Fruit fly (Drosophila melanogaster) Kc167 (cell line): ENCODE measurements around the gene ScpX.

Experiments used
- Myc ChIP-seq: fragments of >200 bp; optimal IDR thresholded peaks from 2 replicates; lab custom pipeline; 2017; ENCODE audit warnings: missing external identifiers
- Sin3A ChIP-seq: fragments of >200 bp; optimal IDR thresholded peaks from 2 replicates; lab custom pipeline; 2018; ENCODE audit warnings: missing external identifiers
- h ChIP-seq: fragments of >200 bp; optimal IDR thresholded peaks from 3 replicates; lab custom pipeline; 2018; ENCODE audit warnings: missing external identifiers
- insv ChIP-seq: fragments of >200 bp; optimal IDR thresholded peaks from 3 replicates; lab custom pipeline; 2018; ENCODE audit warnings: missing external identifiers
- psq ChIP-seq: fragments of >200 bp; optimal IDR thresholded peaks from 2 replicates; lab custom pipeline; 2017; ENCODE audit warnings: missing external identifiers
- ttk ChIP-seq: sonication (Bioruptor generic); optimal IDR thresholded peaks from 2 replicates; lab custom pipeline; 2017; ENCODE audit warnings: missing external identifiers

- no peak for TF ChIP-seq h (lab: Kevin White, UChicago)
- TF ChIP-seq ttk (lab: Kevin White, UChicago): no peak
- no peak for TF ChIP-seq Myc (lab: Kevin White, UChicago)
- TF ChIP-seq insv (lab: Kevin White, UChicago): no peak
- no peak for TF ChIP-seq psq (lab: Kevin White, UChicago)
- TF ChIP-seq Sin3A (lab: Kevin White, UChicago): no peak
These were observed 40.8 kb downstream of the ScpX start for dm6 chr2L:18871822-18872221.
